Fruit fly (Drosophila melanogaster) whole organism, adult: ENCODE measurements around the gene Cp7Fa.

ENCODE experiments used
- CG1620 ChIP-seq: fragments of 200-800 bp; sonication (Bioruptor generic); optimal IDR thresholded peaks from 2 replicates; lab custom pipeline; 2016; ENCODE audit warnings: missing biosample characterization, missing genetic modification characterization
- CG7101 ChIP-seq: fragments of 200-800 bp; sonication (Bioruptor generic); optimal IDR thresholded peaks from 2 replicates; lab custom pipeline; 2018; ENCODE audit warnings: missing biosample characterization, mild to moderate bottlenecking, missing genetic modification characterization, moderate library complexity
- pad ChIP-seq: fragments of 200-800 bp; sonication (Bioruptor generic); optimal IDR thresholded peaks from 3 replicates; lab custom pipeline; 2017; ENCODE audit warnings: missing biosample characterization, missing genetic modification characterization, mild to moderate bottlenecking, moderate library complexity, missing genetic modification reagents

dm6 chrX:8490976-8491345 lies 20.3 kb downstream of the Cp7Fa start:
- TF ChIP-seq pad (GFP tag; lab: Kevin White, UChicago) (no peak), CG1620 (no peak), CG7101 (tag; lab: Kevin White, UChicago) (no peak)
